Worm (Caenorhabditis elegans): ENCODE results near the gene odr-8.

odr-8 gene

ce11 chrIV:6548609-6549008 is 33.9 kb downstream of the odr-8 start, which contains the start of gene fan-1 (continued):
- TF ChIP-seq T20F7.1 (GFP tag; optimal IDR thresholded peaks at IDR 0.05) (no peak), ZK337.2 (GFP tag; IDR thresholded peaks at IDR 0.05) (no peak), mdl-1 (tag; optimal IDR thresholded peaks at IDR 0.05) (no peak), aha-1 (tag) (no peak), set-16 (GFP tag; IDR thresholded peaks at IDR 0.05) (no peak), nhr-111 (GFP tag; optimal IDR thresholded peaks at IDR 0.05) (no peak), lin-29 (GFP tag; IDR thresholded peaks at IDR 0.05) (no peak), ceh-20 (GFP tag; IDR thresholded peaks at IDR 0.05) (no peak), ama-1 (optimal IDR thresholded peaks at IDR 0.05) (no peak), daf-19 (GFP tag; conservative IDR thresholded peaks at IDR 0.05) (no peak), arid-1 (GFP tag; conservative IDR thresholded peaks at IDR 0.05) (no peak), D1046.2 (GFP tag; IDR thresholded peaks at IDR 0.05) (no peak), nhr-6 (tag; optimal IDR thresholded peaks at IDR 0.05) (peak; percentile 53), unc-39 (tag; optimal IDR thresholded peaks at IDR 0.05) (no peak), tag-97 (GFP tag; IDR thresholded peaks at IDR 0.05) (no peak)

- TF ChIP-seq lin-15B (tag; optimal IDR thresholded peaks at IDR 0.05): no peak
- peak; percentile 25 for TF ChIP-seq fkh-10 (GFP tag; optimal IDR thresholded peaks at IDR 0.05)
- TF ChIP-seq zfp-2 (tag; optimal IDR thresholded peaks at IDR 0.05): no peak
- TF ChIP-seq jun-1 (tag; optimal IDR thresholded peaks at IDR 0.05): no peak
- TF ChIP-seq Y48G9A.11 (GFP tag; IDR thresholded peaks at IDR 0.05): no peak
Observed at ce11 chrIV:6547397-6547796, 35.1 kb downstream of the odr-8 start.

- TF ChIP-seq lsy-2 (tag; optimal IDR thresholded peaks at IDR 0.05) (peak in 1 of 2 experiments; percentile 23), nhr-28 (tag; optimal IDR thresholded peaks at IDR 0.05) (no peak)
Observed at ce11 chrIV:6542962-6543361, 39.5 kb downstream of the odr-8 start.

ce11 chrIV:6541435-6541834 is 41.1 kb downstream of the odr-8 start, which contains the start of gene C01G5.25:
Gene C01G5.25, plus strand, starts transcription at chrIV:6541684.
- TF ChIP-seq mes-2 (tag; optimal IDR thresholded peaks at IDR 0.05; ENCODE audit: poor library complexity, severe bottlenecking): no peak
- TF ChIP-seq fkh-10 (GFP tag; optimal IDR thresholded peaks at IDR 0.05): peak; percentile 38

- TF ChIP-seq F49E8.2 (tag; optimal IDR thresholded peaks at IDR 0.05; ENCODE audit: borderline replicate concordance) (no peak), lsy-2 (tag; optimal IDR thresholded peaks at IDR 0.05) (no peak), nhr-11 (tag; optimal IDR thresholded peaks at IDR 0.05) (no peak), zip-2 (tag; optimal IDR thresholded peaks at IDR 0.05) (no peak), ceh-20 (GFP tag; IDR thresholded peaks at IDR 0.05) (no peak), nhr-41 (GFP tag; IDR thresholded peaks at IDR 0.05) (no peak), ceh-82 (tag; optimal IDR thresholded peaks at IDR 0.05) (no peak)
Observed at ce11 chrIV:6535908-6536307, 46.6 kb downstream of the odr-8 start, which contains the start of gene C01G5.3. Gene C01G5.3, plus strand, starts transcription at chrIV:6536208.

- no peak for TF ChIP-seq ceh-44 (GFP tag; IDR thresholded peaks at IDR 0.05)
- no peak for TF ChIP-seq dmd-9 (GFP tag; IDR thresholded peaks at IDR 0.05)
- TF ChIP-seq saeg-2 (GFP tag; IDR thresholded peaks at IDR 0.05): no peak
- TF ChIP-seq dmd-8 (GFP tag; IDR thresholded peaks at IDR 0.05): no peak
- no peak for TF ChIP-seq nhr-28 (tag; optimal IDR thresholded peaks at IDR 0.05)
- TF ChIP-seq D1046.2 (GFP tag; IDR thresholded peaks at IDR 0.05): no peak
- no peak for TF ChIP-seq daf-16 (GFP tag; optimal IDR thresholded peaks at IDR 0.05)
- no peak for TF ChIP-seq daf-16 (tag; optimal IDR thresholded peaks at IDR 0.05)
- TF ChIP-seq ZK337.2 (GFP tag; IDR thresholded peaks at IDR 0.05): no peak
- no peak for TF ChIP-seq aly-2 (tag; optimal IDR thresholded peaks at IDR 0.05)
- TF ChIP-seq spr-3 (GFP tag; optimal IDR thresholded peaks at IDR 0.05): no peak
- no peak for TF ChIP-seq mxl-2 (GFP tag; conservative IDR thresholded peaks at IDR 0.05)
- no peak for TF ChIP-seq madf-5 (GFP tag; IDR thresholded peaks at IDR 0.05)
- TF ChIP-seq jun-1 (tag; optimal IDR thresholded peaks at IDR 0.05): no peak
- TF ChIP-seq daf-12 (tag; optimal IDR thresholded peaks at IDR 0.05): no peak
- no peak for TF ChIP-seq vab-7 (GFP tag; IDR thresholded peaks at IDR 0.05)
- no peak for TF ChIP-seq Y75B8A.6 (GFP tag; IDR thresholded peaks at IDR 0.05)
Observed at ce11 chrIV:6531450-6531849, 51.1 kb downstream of the odr-8 start, which contains the start of gene C01G5.4. Gene C01G5.4, plus strand, starts transcription at chrIV:6531750.
